Fruit fly (Drosophila melanogaster): ENCODE results near the gene CG3407.
A peak's percentile ranks its signal among the peaks of the same experiment; 100 is the strongest.

CG3407 gene

dm6 chr2L:3832249-3832675 is 19.1 kb upstream of the CG3407 start (continued):
- TF ChIP-seq ro (GFP tag; IDR thresholded peaks at IDR 0.05) = peak; percentile 94
- peak; percentile 95 for TF ChIP-seq lmd (GFP tag; IDR thresholded peaks at IDR 0.05)
- no peak for TF ChIP-seq cad (GFP tag; optimal IDR thresholded peaks at IDR 0.05)
- peak; percentile 95 for TF ChIP-seq CG1647 (GFP tag; optimal IDR thresholded peaks at IDR 0.05)
- peak; percentile 83 for TF ChIP-seq CG7357 (GFP tag; IDR thresholded peaks at IDR 0.05)
- peak; percentile 84 for TF ChIP-seq CG8281 (tag; optimal IDR thresholded peaks at IDR 0.05)
- TF ChIP-seq gce (GFP tag; IDR thresholded peaks at IDR 0.05) = peak; percentile 96
- peak; percentile 92 for TF ChIP-seq dan (GFP tag; IDR thresholded peaks at IDR 0.05)
- peak; percentile 91 for TF ChIP-seq NfI (GFP tag; optimal IDR thresholded peaks at IDR 0.05)
- TF ChIP-seq grn (GFP tag; optimal IDR thresholded peaks at IDR 0.05) = peak; percentile 81
- TF ChIP-seq row (GFP tag; IDR thresholded peaks at IDR 0.05) = peak; percentile 96
- peak; percentile 92 for TF ChIP-seq CG32767 (GFP tag; IDR thresholded peaks at IDR 0.05)
- peak; percentile 94 for TF ChIP-seq CG12071 (GFP tag; optimal IDR thresholded peaks at IDR 0.05)
- peak; percentile 96 for TF ChIP-seq CG10462 (GFP tag; optimal IDR thresholded peaks at IDR 0.05)
- TF ChIP-seq cato (GFP tag; optimal IDR thresholded peaks at IDR 0.05; ENCODE audit: borderline replicate concordance) = peak; percentile 93
- peak; percentile 61 for TF ChIP-seq B-H2 (GFP tag; optimal IDR thresholded peaks at IDR 0.05)
- TF ChIP-seq CG7987 (GFP tag; optimal IDR thresholded peaks at IDR 0.05) = peak; percentile 90
- peak; percentile 83 for TF ChIP-seq Myb (GFP tag; optimal IDR thresholded peaks at IDR 0.05)
- TF ChIP-seq CG4707 (GFP tag; optimal IDR thresholded peaks at IDR 0.05) = peak; percentile 95
- TF ChIP-seq maf-S (GFP tag; optimal IDR thresholded peaks at IDR 0.05) = peak; percentile 95
- peak; percentile 94 for TF ChIP-seq CG14441 (GFP tag; IDR thresholded peaks at IDR 0.05)
- peak; percentile 94 for TF ChIP-seq CG8359 (GFP tag; optimal IDR thresholded peaks at IDR 0.05; ENCODE audit: borderline replicate concordance)
- peak; percentile 94 for TF ChIP-seq NK7.1 (GFP tag; optimal IDR thresholded peaks at IDR 0.05)
- TF ChIP-seq CG13296 (GFP tag; optimal IDR thresholded peaks at IDR 0.05) = peak; percentile 83
- TF ChIP-seq hb (GFP tag; IDR thresholded peaks at IDR 0.05; ENCODE audit: partially characterized antibody) = no peak
- TF ChIP-seq CG17359 (tag; optimal IDR thresholded peaks at IDR 0.05) = peak; percentile 97
- TF ChIP-seq Oli (tag; optimal IDR thresholded peaks at IDR 0.05) = peak; percentile 97
- peak; percentile 98 for TF ChIP-seq CG31441 (GFP tag; IDR thresholded peaks at IDR 0.05)
- TF ChIP-seq CG10209 (GFP tag; optimal IDR thresholded peaks at IDR 0.05) = peak; percentile 96
- TF ChIP-seq Blimp-1 (GFP tag; optimal IDR thresholded peaks at IDR 0.05) = peak; percentile 96
- 0 out of 3 replicates have a peak, but pooled peaks have one; percentile 15 for TF ChIP-seq CG6791 (GFP tag; IDR thresholded peaks at IDR 0.05; ENCODE audit: partially characterized antibody)
- TF ChIP-seq Ada2b (GFP tag; IDR thresholded peaks at IDR 0.05) = peak; percentile 93
- TF ChIP-seq CG7271 (tag; optimal IDR thresholded peaks at IDR 0.05) = peak; percentile 91
- TF ChIP-seq cas (GFP tag; IDR thresholded peaks at IDR 0.05) = peak; percentile 77; the same call in 1 of the 2 replicates
- TF ChIP-seq CG12236 (GFP tag; optimal IDR thresholded peaks at IDR 0.05) = peak; percentile 97
- TF ChIP-seq Ssrp (tag; optimal IDR thresholded peaks at IDR 0.05) = peak; percentile 97
- peak; percentile 95 for TF ChIP-seq CG3726 (GFP tag; IDR thresholded peaks at IDR 0.05)
- TF ChIP-seq CG12391 (tag; optimal IDR thresholded peaks at IDR 0.05) = peak; percentile 97
- TF ChIP-seq CG9215 (GFP tag; IDR thresholded peaks at IDR 0.05) = peak; percentile 81
- peak; percentile 96 for TF ChIP-seq HLH3B (GFP tag; IDR thresholded peaks at IDR 0.05)
- peak; percentile 88 for TF ChIP-seq Jarid2 (GFP tag; optimal IDR thresholded peaks at IDR 0.05)
- peak; percentile 98 for TF ChIP-seq CG14710 (tag; optimal IDR thresholded peaks at IDR 0.05)
- TF ChIP-seq shn (GFP tag; optimal IDR thresholded peaks at IDR 0.05) = peak; percentile 91
- TF ChIP-seq CTCF (GFP tag; optimal IDR thresholded peaks at IDR 0.05) = peak; percentile 69
- peak; percentile 71 for TF ChIP-seq CG4360 (GFP tag; IDR thresholded peaks at IDR 0.05)
- peak; percentile 92 for TF ChIP-seq CG10565 (GFP tag; optimal IDR thresholded peaks at IDR 0.05)
- TF ChIP-seq wdn (GFP tag; IDR thresholded peaks at IDR 0.05) = peak; percentile 81
- TF ChIP-seq Bgb (GFP tag; IDR thresholded peaks at IDR 0.05; ENCODE audit: partially characterized antibody) = peak; percentile 26; the same call in 1 of the 2 replicates
- TF ChIP-seq CG2199 (GFP tag; IDR thresholded peaks at IDR 0.05) = peak; percentile 97
- peak; percentile 80 for TF ChIP-seq CG11696 (GFP tag; IDR thresholded peaks at IDR 0.05)
- no peak for TF ChIP-seq corto (GFP tag; optimal IDR thresholded peaks at IDR 0.05)

Data from whole organism, embryonic.